Fruit fly (Drosophila melanogaster) whole organism, embryonic: ENCODE measurements around the gene CG4291.

ENCODE experiments used
- Atf6 ChIP-seq: fragments of 200-800 bp; sonication (Bioruptor generic); IDR thresholded peaks from 2 replicates; pipeline ENCODE4 v1.3.6; 2022; ENCODE audit warnings: missing biosample characterization, missing genetic modification characterization
- B-H2 ChIP-seq: fragments of 200-800 bp; sonication (Bioruptor generic); optimal IDR thresholded peaks from 2 replicates; lab custom pipeline; 2018; ENCODE audit warnings: missing biosample characterization, mild to moderate bottlenecking, missing genetic modification characterization
- C15 ChIP-seq: fragments of 200-800 bp; sonication (Bioruptor generic); IDR thresholded peaks from 3 replicates; pipeline ENCODE4 v1.3.6; 2022; ENCODE audit warnings: missing biosample characterization, missing genetic modification characterization
- CG10209 ChIP-seq: fragments of 200-800 bp; sonication (Bioruptor generic); optimal IDR thresholded peaks from 3 replicates; lab custom pipeline; 2017; ENCODE audit warnings: missing biosample characterization, mild to moderate bottlenecking, missing genetic modification characterization, missing genetic modification reagents
- CG12219 ChIP-seq: fragments of 200-800 bp; sonication (Bioruptor generic); optimal IDR thresholded peaks from 3 replicates; lab custom pipeline; 2018; ENCODE audit warnings: missing biosample characterization, mild to moderate bottlenecking, missing genetic modification characterization
- CG12299 ChIP-seq: fragments of 200-800 bp; sonication (Bioruptor generic); optimal IDR thresholded peaks from 2 replicates; lab custom pipeline; 2018; ENCODE audit warnings: missing biosample characterization, mild to moderate bottlenecking, missing genetic modification characterization
- CG14014 ChIP-seq: fragments of 200-800 bp; sonication (Bioruptor generic); IDR thresholded peaks from 2 replicates; pipeline ENCODE4 v1.3.6; 2022; ENCODE audit warnings: missing biosample characterization, missing genetic modification characterization
- CG15696 ChIP-seq: fragments of 200-800 bp; sonication (Bioruptor generic); optimal IDR thresholded peaks from 2 replicates; lab custom pipeline; 2019; ENCODE audit warnings: missing biosample characterization, mild to moderate bottlenecking, missing genetic modification characterization, moderate library complexity
- CG1603 ChIP-seq: fragments of 200-800 bp; sonication (Bioruptor generic); optimal IDR thresholded peaks from 2 replicates; lab custom pipeline; 2019; ENCODE audit warnings: missing biosample characterization, mild to moderate bottlenecking, missing genetic modification characterization, moderate library complexity
- CG17612 ChIP-seq: fragments of 200-800 bp; sonication (Bioruptor generic); IDR thresholded peaks from 2 replicates; pipeline ENCODE4 v1.3.6; 2022; ENCODE audit warnings: missing biosample characterization, missing genetic modification characterization
- CG17912 ChIP-seq: fragments of 200-800 bp; sonication (Bioruptor generic); optimal IDR thresholded peaks from 2 replicates; lab custom pipeline; 2018; ENCODE audit warnings: missing biosample characterization, mild to moderate bottlenecking, missing genetic modification characterization
- CG2712 ChIP-seq: fragments of 200-800 bp; optimal IDR thresholded peaks from 3 replicates; lab custom pipeline; 2019; ENCODE audit warnings: missing biosample characterization, mild to moderate bottlenecking, missing genetic modification characterization, moderate library complexity
- CG30403 ChIP-seq: fragments of 200-800 bp; sonication (Bioruptor generic); optimal IDR thresholded peaks from 3 replicates; lab custom pipeline; 2016; ENCODE audit warnings: missing biosample characterization, missing genetic modification characterization
- CG31224 ChIP-seq: fragments of 200-800 bp; sonication (Bioruptor generic); IDR thresholded peaks from 2 replicates; pipeline ENCODE4 v1.3.6; 2022; ENCODE audit warnings: missing biosample characterization, missing genetic modification characterization
- CG33213 ChIP-seq: fragments of 200-800 bp; sonication (Bioruptor generic); optimal IDR thresholded peaks from 3 replicates; lab custom pipeline; 2016; ENCODE audit warnings: missing biosample characterization, missing genetic modification characterization
- CG34376 ChIP-seq: fragments of 200-800 bp; sonication (Bioruptor generic); optimal IDR thresholded peaks from 2 replicates; lab custom pipeline; 2018; ENCODE audit warnings: missing biosample characterization, mild to moderate bottlenecking, missing genetic modification characterization
- CG5245 ChIP-seq: fragments of 200-800 bp; sonication (Bioruptor generic); optimal IDR thresholded peaks from 3 replicates; lab custom pipeline; 2016; ENCODE audit warnings: missing biosample characterization, missing genetic modification characterization
- CG5953 ChIP-seq: fragments of 200-800 bp; sonication (Bioruptor generic); IDR thresholded peaks from 2 replicates; pipeline ENCODE4 v1.3.6; 2022; ENCODE audit warnings: missing biosample characterization, missing genetic modification characterization
- CG6654 ChIP-seq: fragments of 200-800 bp; sonication (Bioruptor generic); optimal IDR thresholded peaks from 2 replicates; lab custom pipeline; 2017; ENCODE audit warnings: missing biosample characterization, mild to moderate bottlenecking, missing genetic modification characterization
- CG7372 ChIP-seq: fragments of 200-800 bp; sonication (Bioruptor generic); IDR thresholded peaks from 2 replicates; pipeline ENCODE4 v1.3.6; 2022; ENCODE audit warnings: missing biosample characterization, missing genetic modification characterization
- CG8359 ChIP-seq: fragments of 200-800 bp; sonication (Bioruptor generic); optimal IDR thresholded peaks from 2 replicates; lab custom pipeline; 2017; ENCODE audit warnings: missing biosample characterization, mild to moderate bottlenecking, missing genetic modification characterization, borderline replicate concordance
- CG9727 ChIP-seq: fragments of 200-800 bp; sonication (Bioruptor generic); optimal IDR thresholded peaks from 3 replicates; lab custom pipeline; 2017; ENCODE audit warnings: missing biosample characterization, mild to moderate bottlenecking, missing genetic modification characterization
- HLH4C ChIP-seq: fragments of 200-800 bp; sonication (Bioruptor generic); IDR thresholded peaks from 3 replicates; pipeline ENCODE4 v1.3.6; 2022; ENCODE audit warnings: missing biosample characterization, missing genetic modification characterization; ENCODE audit not compliant: partially characterized antibody
- Hsf ChIP-seq: fragments of 200-800 bp; sonication (Bioruptor generic); optimal IDR thresholded peaks from 3 replicates; lab custom pipeline; 2016; ENCODE audit warnings: missing biosample characterization, missing genetic modification characterization
- Myb ChIP-seq: fragments of 200-800 bp; sonication (Bioruptor generic); optimal IDR thresholded peaks from 2 replicates; lab custom pipeline; 2016; ENCODE audit warnings: missing biosample characterization, missing genetic modification characterization
- Oaz ChIP-seq: fragments of 200-800 bp; sonication (Bioruptor generic); IDR thresholded peaks from 2 replicates; pipeline ENCODE4 v1.3.6; 2022; ENCODE audit warnings: missing biosample characterization, missing genetic modification characterization
- Opbp ChIP-seq: fragments of 200-800 bp; sonication (Bioruptor generic); IDR thresholded peaks from 3 replicates; pipeline ENCODE4 v1.3.6; 2022; ENCODE audit warnings: missing biosample characterization, missing genetic modification characterization; ENCODE audit not compliant: partially characterized antibody
- Optix ChIP-seq: fragments of 200-800 bp; sonication (Bioruptor generic); IDR thresholded peaks from 3 replicates; pipeline ENCODE4 v1.3.6; 2022; ENCODE audit warnings: missing biosample characterization, missing genetic modification characterization
- PHDP ChIP-seq: fragments of 200-800 bp; sonication (Bioruptor generic); optimal IDR thresholded peaks from 3 replicates; lab custom pipeline; 2018; ENCODE audit warnings: missing biosample characterization, mild to moderate bottlenecking, missing genetic modification characterization, moderate library complexity
- Scr ChIP-seq: fragments of 200-800 bp; sonication (Bioruptor generic); IDR thresholded peaks from 2 replicates; pipeline ENCODE4 v1.3.6; 2022; ENCODE audit warnings: missing biosample characterization, missing genetic modification characterization; ENCODE audit not compliant: partially characterized antibody
- Trl ChIP-seq, 3 experiments: fragments of >200 bp in 2 of 3; fragments of 200-800 bp in 1 of 3; sonication (Bioruptor generic) in 1 of 3; optimal IDR thresholded peaks; 2 replicates in 1 of 3; 3 replicates in 2 of 3; lab custom pipeline; 2016 to 2017; ENCODE audit warnings: missing biosample characterization in 1 of 3, missing genetic modification characterization in 1 of 3
- Usf ChIP-seq: fragments of 200-800 bp; sonication (Bioruptor generic); optimal IDR thresholded peaks from 2 replicates; lab custom pipeline; 2017; ENCODE audit warnings: missing genotype, missing biosample characterization, missing genetic modification characterization
- Vsx1 ChIP-seq: fragments of 200-800 bp; sonication (Bioruptor generic); optimal IDR thresholded peaks from 2 replicates; lab custom pipeline; 2017; ENCODE audit warnings: missing biosample characterization, mild to moderate bottlenecking, missing genetic modification characterization, missing genetic modification reagents
- aop ChIP-seq: fragments of 200-800 bp; sonication (Bioruptor generic); IDR thresholded peaks from 2 replicates; pipeline ENCODE4 v1.3.6; 2022; ENCODE audit warnings: missing biosample characterization, missing genetic modification characterization
- ash1 ChIP-seq: fragments of 200-800 bp; sonication (Bioruptor generic); optimal IDR thresholded peaks from 2 replicates; lab custom pipeline; 2018; ENCODE audit warnings: missing biosample characterization, mild to moderate bottlenecking, missing genetic modification characterization
- az2 ChIP-seq: fragments of 200-800 bp; sonication (Bioruptor generic); optimal IDR thresholded peaks from 3 replicates; lab custom pipeline; 2016; ENCODE audit warnings: missing biosample characterization, missing genetic modification characterization
- btn ChIP-seq: fragments of 200-800 bp; sonication (Bioruptor generic); optimal IDR thresholded peaks from 2 replicates; lab custom pipeline; 2016; ENCODE audit warnings: missing biosample characterization, missing genetic modification characterization
- chm ChIP-seq: fragments of 200-800 bp; sonication (Bioruptor generic); IDR thresholded peaks from 2 replicates; pipeline ENCODE4 v1.3.6; 2022; ENCODE audit warnings: missing biosample characterization, missing genetic modification characterization
- dati ChIP-seq: fragments of 200-800 bp; sonication (Bioruptor generic); IDR thresholded peaks from 2 replicates; pipeline ENCODE4 v1.3.6; 2022; ENCODE audit warnings: missing biosample characterization, missing genetic modification characterization
- dm ChIP-seq: fragments of 200-800 bp; sonication (Bioruptor generic); optimal IDR thresholded peaks from 3 replicates; lab custom pipeline; 2016; ENCODE audit warnings: missing biosample characterization, missing genetic modification characterization
- esg ChIP-seq: fragments of 200-800 bp; sonication (Bioruptor generic); conservative IDR thresholded peaks from 2 replicates; pipeline ENCODE4 v1.3.6; 2022; ENCODE audit warnings: missing biosample characterization, missing genetic modification characterization
- gsb-n ChIP-seq: fragments of 200-800 bp; sonication (Bioruptor generic); optimal IDR thresholded peaks from 3 replicates; lab custom pipeline; 2018; ENCODE audit warnings: missing biosample characterization, mild to moderate bottlenecking, missing genetic modification characterization
- her ChIP-seq: fragments of 200-800 bp; sonication (Bioruptor generic); optimal IDR thresholded peaks from 2 replicates; lab custom pipeline; 2016; ENCODE audit warnings: missing biosample characterization, missing genetic modification characterization
- kay ChIP-seq: fragments of 200-800 bp; sonication (Bioruptor generic); optimal IDR thresholded peaks from 2 replicates; lab custom pipeline; 2016; ENCODE audit warnings: missing biosample characterization, missing genetic modification characterization
- lbe ChIP-seq: fragments of 200-800 bp; sonication (Bioruptor generic); optimal IDR thresholded peaks from 2 replicates; lab custom pipeline; 2016; ENCODE audit warnings: missing biosample characterization, mild to moderate bottlenecking, missing genetic modification characterization
- luna ChIP-seq: fragments of 200-800 bp; sonication (Bioruptor generic); optimal IDR thresholded peaks from 2 replicates; lab custom pipeline; 2016; ENCODE audit warnings: missing biosample characterization, missing genetic modification characterization
- oc ChIP-seq: fragments of 200-800 bp; sonication (Bioruptor generic); optimal IDR thresholded peaks from 2 replicates; lab custom pipeline; 2018; ENCODE audit warnings: missing biosample characterization, mild to moderate bottlenecking, missing genetic modification characterization, moderate library complexity
- pan ChIP-seq, 4 experiments: fragments of >200 bp in 3 of 4; fragments of 200-800 bp in 1 of 4; sonication (Bioruptor generic) in 1 of 4; optimal IDR thresholded peaks in 3 of 4; IDR thresholded peaks in 1 of 4; 2 replicates each; pipeline versions ENCODE4 v1.3.6 to Lab custom; 2017 to 2022; ENCODE audit warnings: missing biosample characterization in 2 of 4, missing genetic modification characterization in 2 of 4, mixed read lengths in 1 of 4
- phol ChIP-seq: fragments of 200-800 bp; sonication (Bioruptor generic); optimal IDR thresholded peaks from 3 replicates; lab custom pipeline; 2018; ENCODE audit warnings: missing biosample characterization, mild to moderate bottlenecking, missing genetic modification characterization, moderate library complexity

Gene CG4291

dm6 chr2L:821242-821985 is 31.1 kb downstream of the CG4291 start, which contains the start of gene CG3662 (continued):
- no peak for TF ChIP-seq CG17912 (GFP tag; lab: Kevin White, UChicago)
- TF ChIP-seq HLH4C, result 0 out of 3 replicates have a peak, but pooled peaks have one; percentile 20
- no peak for TF ChIP-seq Vsx1 (GFP tag; lab: Kevin White, UChicago)
- TF ChIP-seq CG12299 (tag; lab: Kevin White, UChicago), result peak; percentile 29
- no peak for TF ChIP-seq Scr (GFP tag; lab: Robert Waterston, UW)
- TF ChIP-seq aop (GFP tag; lab: Robert Waterston, UW), result no peak
- peak; percentile 64; the same call in 2 of the 3 replicates for TF ChIP-seq Opbp (GFP tag; lab: Robert Waterston, UW)
- TF ChIP-seq CG6654 (GFP tag; lab: Kevin White, UChicago), result no peak
- no peak for TF ChIP-seq Trl (optimal IDR thresholded peaks at IDR 0.05; lab: Kevin White, UChicago)
- no peak for TF ChIP-seq Trl (GFP tag; optimal IDR thresholded peaks at IDR 0.05; lab: Kevin White, UChicago)
- TF ChIP-seq CG34376, result peak; percentile 46
- no peak for TF ChIP-seq CG30403 (GFP tag; lab: Kevin White, UChicago)
- TF ChIP-seq B-H2 (GFP tag; lab: Kevin White, UChicago), result peak; percentile 22
- TF ChIP-seq Atf6 (GFP tag; lab: Robert Waterston, UW), result no peak
- no peak for TF ChIP-seq CG14014
- TF ChIP-seq CG5245, result no peak
- no peak for TF ChIP-seq az2 (GFP tag; lab: Kevin White, UChicago)
- no peak for TF ChIP-seq luna (GFP tag; lab: Kevin White, UChicago)
- TF ChIP-seq kay (GFP tag; lab: Kevin White, UChicago), result no peak
- TF ChIP-seq CG5953 (GFP tag; lab: Robert Waterston, UW), result no peak
- no peak for TF ChIP-seq CG31224 (GFP tag; lab: Robert Waterston, UW)
- peak; percentile 93 for TF ChIP-seq Myb
- TF ChIP-seq lbe (GFP tag; lab: Kevin White, UChicago), result no peak
- TF ChIP-seq her (GFP tag; lab: Kevin White, UChicago), result peak; percentile 60
- TF ChIP-seq Hsf (GFP tag; lab: Kevin White, UChicago), result no peak
- no peak for TF ChIP-seq esg (GFP tag; lab: Robert Waterston, UW)
- no peak for TF ChIP-seq ash1 (GFP tag; lab: Kevin White, UChicago)
- TF ChIP-seq gsb-n (tag; lab: Kevin White, UChicago), result no peak
- no peak for TF ChIP-seq btn
- TF ChIP-seq dati, result no peak
- TF ChIP-seq CG1603, result peak; percentile 81
- no peak for TF ChIP-seq CG8359
- TF ChIP-seq CG9727 (GFP tag; lab: Kevin White, UChicago), result no peak
- TF ChIP-seq Usf (GFP tag; lab: Kevin White, UChicago), result no peak
- TF ChIP-seq Oaz (GFP tag; lab: Robert Waterston, UW), result no peak
- peak; percentile 60 for TF ChIP-seq phol (tag; lab: Kevin White, UChicago)
- TF ChIP-seq PHDP (tag; lab: Kevin White, UChicago), result peak; percentile 3
- TF ChIP-seq CG17612, result no peak
- TF ChIP-seq oc (tag; lab: Kevin White, UChicago), result no peak
- no peak for TF ChIP-seq Optix
- no peak for TF ChIP-seq CG10209
- no peak for TF ChIP-seq pan (optimal IDR thresholded peaks at IDR 0.05; lab: Kevin White, UChicago)
- TF ChIP-seq pan (GFP tag; optimal IDR thresholded peaks at IDR 0.05 in 1 of 2, IDR thresholded peaks at IDR 0.05 in 1 of 2), result peak in 1 of 2 experiments; percentile 25
- TF ChIP-seq CG12219 (GFP tag; lab: Kevin White, UChicago), result no peak
- TF ChIP-seq CG33213 (GFP tag; lab: Kevin White, UChicago), result peak; percentile 22
- TF ChIP-seq CG7372 (GFP tag; lab: Robert Waterston, UW), result no peak
- TF ChIP-seq C15 (GFP tag; lab: Robert Waterston, UW), result no peak
- no peak for TF ChIP-seq CG15696
- TF ChIP-seq dm, result no peak
- 0 out of 2 replicates have a peak, but pooled peaks have one; percentile 46 for TF ChIP-seq chm (GFP tag; lab: Robert Waterston, UW)
- peak; percentile 29 for TF ChIP-seq CG2712 (tag; lab: Kevin White, UChicago)
